Fruit fly (Drosophila melanogaster): Measurements from ENCODE around the gene CG44362.

CG44362 gene

DNA sequence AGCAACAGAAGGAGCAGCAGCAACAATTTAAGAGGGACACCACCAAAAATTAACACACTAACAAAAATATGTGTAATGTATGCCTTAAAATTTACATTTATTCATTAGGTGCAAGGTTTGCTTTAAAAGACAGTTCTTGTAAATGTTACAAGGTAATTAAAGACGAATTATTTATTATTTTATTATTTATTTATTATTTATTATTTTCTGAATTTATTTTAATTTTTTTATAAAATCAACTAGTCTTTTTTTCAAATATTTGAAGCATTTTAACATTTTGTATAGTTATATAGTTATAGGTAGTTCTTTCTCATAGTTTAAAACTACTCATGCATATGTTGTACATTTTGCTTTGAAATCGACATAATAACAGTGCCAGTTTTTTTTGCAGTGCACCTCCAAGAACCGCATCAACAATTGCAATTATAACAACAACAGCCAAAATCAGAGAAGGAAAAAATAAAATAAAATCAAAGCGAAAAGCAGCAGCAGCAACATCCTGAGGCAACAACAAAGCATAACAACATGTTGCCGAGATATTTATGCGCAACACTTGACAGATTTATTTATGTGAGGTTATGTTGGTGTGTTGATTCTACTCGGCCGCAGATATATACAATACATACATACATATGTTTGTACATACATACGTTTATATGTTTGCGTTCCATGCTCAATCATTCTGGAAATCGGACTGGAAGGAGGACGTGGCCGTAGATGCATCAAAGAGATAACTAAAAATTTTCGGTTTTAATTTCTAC, 23.3 kb upstream of the CG44362 start:
- no peak for TF ChIP-seq h (optimal IDR thresholded peaks at IDR 0.05)

DNA sequence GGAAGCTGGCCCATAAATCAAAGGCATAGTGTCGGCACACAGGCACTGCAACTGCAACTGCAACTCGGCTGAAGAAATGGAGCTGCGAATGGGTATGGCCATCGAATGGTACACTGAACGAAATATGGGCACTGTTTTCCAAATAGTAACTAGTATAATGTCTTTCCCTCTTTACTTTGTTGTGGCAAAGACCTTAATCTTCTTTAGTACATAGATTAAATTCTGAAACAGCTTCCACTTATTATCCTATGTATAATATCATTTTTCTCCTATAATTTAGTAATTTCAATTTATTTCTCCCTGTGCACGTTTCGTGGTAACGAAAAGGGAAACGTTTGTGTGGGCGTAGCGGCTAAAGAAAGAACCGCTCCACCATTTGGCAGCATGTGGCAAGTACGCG, 22.0 kb upstream of the CG44362 start:
- TF ChIP-seq insv (optimal IDR thresholded peaks at IDR 0.05) (no peak), Sin3A (optimal IDR thresholded peaks at IDR 0.05) (no peak), Myc (optimal IDR thresholded peaks at IDR 0.05) (no peak), psq (optimal IDR thresholded peaks at IDR 0.05) (no peak)

DNA sequence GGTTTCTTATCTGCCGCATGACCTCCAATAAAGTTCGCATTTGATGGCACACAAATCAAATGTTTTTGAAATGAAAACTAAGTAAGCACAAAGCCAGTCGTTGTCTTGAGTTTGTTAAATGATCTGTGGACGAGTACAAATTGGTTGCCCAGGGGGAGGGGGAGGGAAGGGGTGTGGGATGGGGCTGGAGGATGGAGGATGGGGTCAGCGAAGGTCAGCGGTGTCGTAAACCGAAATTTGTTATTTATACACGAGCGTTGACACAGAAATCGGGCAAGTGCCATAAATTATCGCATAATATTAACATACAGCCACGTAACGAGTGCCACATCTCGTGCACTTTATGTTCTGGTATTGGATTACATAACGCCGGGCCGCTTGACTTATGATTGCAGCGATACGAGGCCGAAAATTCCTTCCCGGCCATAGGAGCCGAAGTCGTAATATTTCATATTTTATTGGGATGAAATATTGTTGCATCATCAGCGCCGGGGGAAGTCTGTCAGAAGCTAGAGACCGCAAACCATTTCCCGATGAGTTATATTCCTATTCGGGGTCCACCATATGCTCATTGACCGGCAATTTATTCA, 21.0 kb upstream of the CG44362 start:
- TF ChIP-seq insv (optimal IDR thresholded peaks at IDR 0.05) (no peak), h (optimal IDR thresholded peaks at IDR 0.05) (no peak), ttk (optimal IDR thresholded peaks at IDR 0.05) (no peak), Sin3A (optimal IDR thresholded peaks at IDR 0.05) (no peak), Myc (optimal IDR thresholded peaks at IDR 0.05) (no peak), psq (optimal IDR thresholded peaks at IDR 0.05) (no peak)

DNA sequence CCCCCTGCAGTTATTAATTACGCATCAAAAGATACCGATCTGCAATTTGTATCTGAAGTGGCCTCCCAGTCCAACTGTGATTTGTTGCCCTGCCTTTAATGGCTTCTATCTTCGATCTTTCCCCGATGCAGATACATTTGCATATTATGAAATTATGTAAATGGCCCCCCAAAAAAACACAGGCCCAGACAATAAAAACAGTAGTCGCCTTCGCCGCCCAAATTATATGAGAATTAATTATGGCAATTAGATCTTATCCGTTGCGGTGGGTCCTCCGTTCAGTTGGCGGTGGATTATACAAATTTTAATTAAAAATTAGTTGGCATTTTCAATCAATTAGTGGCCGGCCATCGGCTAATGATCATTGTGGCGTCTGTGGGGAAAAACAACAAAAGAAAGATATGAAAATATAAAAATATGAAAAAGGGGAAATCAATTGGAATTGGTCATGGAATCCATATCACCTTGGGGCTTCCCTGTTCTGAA, 18.9 kb upstream of the CG44362 start:
- no peak for TF ChIP-seq h (optimal IDR thresholded peaks at IDR 0.05)
- no peak for TF ChIP-seq insv (optimal IDR thresholded peaks at IDR 0.05)
- no peak for TF ChIP-seq Sin3A (optimal IDR thresholded peaks at IDR 0.05)
- TF ChIP-seq Myc (optimal IDR thresholded peaks at IDR 0.05): no peak
- TF ChIP-seq psq (optimal IDR thresholded peaks at IDR 0.05): no peak
- TF ChIP-seq ttk (optimal IDR thresholded peaks at IDR 0.05): no peak

DNA sequence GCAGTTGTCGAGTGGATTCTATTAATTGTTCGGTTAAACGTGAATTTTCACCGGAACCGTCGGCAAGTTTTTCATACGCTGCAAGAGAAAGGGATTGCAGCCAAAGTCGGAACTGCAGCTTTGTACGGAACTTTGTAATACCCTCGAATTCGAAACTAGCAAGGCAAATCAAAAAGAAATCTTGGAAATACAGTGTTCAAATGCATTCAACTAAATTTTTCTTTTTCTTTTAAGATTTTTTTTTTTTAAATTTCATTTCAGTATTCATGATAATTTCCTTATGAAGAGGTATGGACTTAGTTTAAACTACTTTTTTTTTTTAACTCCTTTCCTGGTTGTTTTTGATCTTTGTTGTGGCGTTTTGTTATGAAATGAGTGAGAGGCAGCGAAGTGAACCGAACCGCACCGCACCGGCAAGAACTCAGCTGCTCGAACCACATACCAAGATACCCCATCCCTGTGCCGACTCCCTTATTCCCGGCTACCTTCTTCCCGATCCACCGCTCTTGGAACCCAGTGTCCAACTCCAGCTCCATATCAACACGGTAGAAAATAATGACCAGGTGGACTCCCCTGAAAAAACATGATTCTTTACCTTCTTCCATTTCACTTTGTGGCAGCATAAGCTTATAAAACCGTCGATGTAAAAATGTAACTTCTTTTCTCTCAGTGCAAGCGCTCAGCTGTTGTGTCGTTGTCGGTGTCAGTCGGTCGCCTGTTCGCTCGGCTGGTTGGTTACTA, 17.5 kb upstream of the CG44362 start:
- TF ChIP-seq ttk (optimal IDR thresholded peaks at IDR 0.05): no peak
- no peak for TF ChIP-seq insv (optimal IDR thresholded peaks at IDR 0.05)
- no peak for TF ChIP-seq h (optimal IDR thresholded peaks at IDR 0.05)
- TF ChIP-seq psq (optimal IDR thresholded peaks at IDR 0.05): no peak
- TF ChIP-seq Sin3A (optimal IDR thresholded peaks at IDR 0.05): no peak
- TF ChIP-seq Myc (optimal IDR thresholded peaks at IDR 0.05): no peak

DNA sequence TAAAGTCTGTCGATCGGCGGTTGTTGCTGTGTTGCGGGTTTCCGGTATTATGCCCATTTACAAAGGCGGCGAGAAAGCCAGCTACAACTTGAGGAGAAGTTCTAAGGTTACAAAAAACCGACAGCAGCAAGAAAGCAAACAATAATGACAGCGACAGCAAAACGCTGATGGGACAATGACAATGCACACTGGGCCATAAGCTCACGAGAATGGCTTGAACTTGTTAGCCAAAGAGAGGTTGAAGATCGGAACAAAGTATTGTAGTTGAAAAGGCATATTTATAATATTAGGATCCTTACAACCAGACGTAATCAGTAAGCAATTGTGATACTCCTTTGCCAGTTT, 16.9 kb upstream of the CG44362 start:
- TF ChIP-seq insv (optimal IDR thresholded peaks at IDR 0.05) (no peak), Myc (optimal IDR thresholded peaks at IDR 0.05) (no peak), h (optimal IDR thresholded peaks at IDR 0.05) (no peak), ttk (optimal IDR thresholded peaks at IDR 0.05) (no peak)

DNA sequence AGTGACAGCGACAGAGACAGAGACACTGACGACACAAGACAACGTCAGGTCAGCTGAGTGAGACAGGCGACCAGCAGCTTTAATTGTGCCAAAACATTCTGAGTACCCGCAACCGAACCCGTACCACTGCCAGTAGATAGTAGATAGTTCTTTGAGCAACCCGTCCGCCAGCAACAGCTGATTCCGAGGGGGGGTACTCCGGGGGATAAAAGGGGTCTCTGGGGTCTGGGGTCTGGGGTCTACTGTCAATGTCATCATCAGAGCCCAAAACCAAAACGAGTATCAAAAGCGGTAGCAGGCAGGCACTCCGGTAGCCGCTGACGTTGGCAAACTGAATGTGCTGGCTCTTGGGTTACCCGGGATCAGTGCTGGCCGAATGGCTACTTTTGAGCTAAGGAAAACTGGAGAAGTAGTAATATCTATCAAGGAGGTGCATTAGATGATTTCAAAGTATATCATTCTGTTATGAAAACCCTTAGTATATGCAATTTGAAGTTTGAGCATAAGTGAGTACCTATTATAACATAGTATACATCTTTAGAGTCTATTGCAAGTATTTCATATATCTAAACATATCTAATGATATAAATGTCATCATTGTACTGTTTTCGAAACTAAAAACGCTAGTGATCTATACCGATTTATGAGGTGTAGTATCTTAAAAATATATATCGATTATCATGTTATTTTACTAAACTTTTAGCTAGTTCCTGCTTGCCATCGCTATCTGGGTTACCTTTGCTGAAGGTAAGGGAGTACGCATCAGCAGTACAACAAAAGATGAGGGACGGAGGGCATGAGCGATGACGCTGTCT, 16.0 kb upstream of the CG44362 start:
- TF ChIP-seq h (optimal IDR thresholded peaks at IDR 0.05) (no peak), Myc (optimal IDR thresholded peaks at IDR 0.05) (no peak), psq (optimal IDR thresholded peaks at IDR 0.05) (no peak), Sin3A (optimal IDR thresholded peaks at IDR 0.05) (no peak), insv (optimal IDR thresholded peaks at IDR 0.05) (no peak), ttk (optimal IDR thresholded peaks at IDR 0.05) (no peak)

DNA sequence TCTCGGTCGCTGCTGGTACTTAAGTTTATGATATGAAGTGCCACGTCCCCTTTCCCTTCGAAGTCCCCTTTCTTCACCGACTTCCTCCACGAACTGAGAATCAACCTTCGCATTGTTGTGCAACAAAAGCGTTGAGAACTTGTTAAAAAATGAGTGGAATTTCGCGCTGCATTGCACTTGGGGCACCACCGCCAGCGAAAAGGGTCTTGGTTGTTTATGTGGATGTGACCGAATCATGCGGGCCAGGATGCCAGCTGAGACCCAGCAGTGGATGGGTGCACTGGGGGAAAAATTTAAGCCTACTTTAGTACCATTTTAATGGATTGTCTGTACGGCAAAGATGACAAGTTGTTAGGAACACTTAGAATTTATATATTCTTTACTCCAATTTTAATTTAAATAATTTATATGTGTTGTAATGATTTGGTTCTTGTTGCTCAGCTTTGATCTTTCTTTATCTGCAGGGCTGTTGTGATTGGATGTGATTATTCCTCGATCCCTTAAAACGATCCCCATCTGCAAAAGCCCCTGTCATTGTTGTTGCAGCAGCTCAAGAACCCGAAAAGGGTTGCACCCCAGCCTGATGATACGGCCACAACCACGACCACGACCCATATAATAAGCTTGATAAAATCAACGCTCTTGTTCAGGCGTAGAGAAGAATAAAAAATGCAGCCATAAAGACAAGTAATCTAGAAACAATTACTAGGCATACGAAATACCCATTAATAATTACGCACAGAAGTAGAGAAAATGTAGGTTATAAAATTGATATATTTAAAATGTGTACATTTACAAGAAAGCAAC, 15.2 kb upstream of the CG44362 start:
- TF ChIP-seq Sin3A (optimal IDR thresholded peaks at IDR 0.05) (no peak), h (optimal IDR thresholded peaks at IDR 0.05) (no peak), insv (optimal IDR thresholded peaks at IDR 0.05) (no peak), psq (optimal IDR thresholded peaks at IDR 0.05) (no peak), Myc (optimal IDR thresholded peaks at IDR 0.05) (no peak), ttk (optimal IDR thresholded peaks at IDR 0.05) (no peak)

DNA sequence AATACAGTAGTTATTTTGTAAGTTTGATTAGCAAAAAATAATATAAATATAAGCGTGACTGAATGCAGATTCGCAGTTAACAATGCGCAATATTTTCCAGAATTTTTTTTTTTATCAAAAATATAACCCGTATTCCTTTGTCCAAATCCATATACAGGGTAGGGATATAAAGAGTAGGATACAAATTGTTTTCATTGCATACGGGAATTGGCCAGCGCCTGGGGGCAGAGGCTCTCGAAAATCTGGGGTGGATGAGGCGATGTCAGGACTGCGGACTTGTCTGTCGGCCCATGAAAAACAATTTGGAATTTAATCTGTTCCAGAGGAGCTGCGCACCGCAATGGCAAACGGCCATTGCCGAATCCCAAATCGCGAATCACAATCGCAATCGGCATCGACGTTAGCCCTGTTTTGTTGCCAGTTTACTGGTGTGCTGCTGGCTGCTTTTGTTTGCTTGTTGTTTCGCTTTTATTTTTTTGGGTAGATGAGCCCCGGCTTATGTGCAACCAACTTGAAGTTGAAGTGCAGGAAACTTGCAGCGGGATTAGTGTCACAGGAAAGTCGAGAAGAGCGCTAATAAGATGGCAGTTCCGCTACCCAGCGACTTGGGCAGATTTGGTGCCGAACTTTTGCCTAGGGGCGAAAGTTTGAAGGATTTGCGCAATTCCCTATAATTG, 14.5 kb upstream of the CG44362 start:
- TF ChIP-seq Myc (optimal IDR thresholded peaks at IDR 0.05) (no peak), Sin3A (optimal IDR thresholded peaks at IDR 0.05) (no peak), ttk (optimal IDR thresholded peaks at IDR 0.05) (no peak), psq (optimal IDR thresholded peaks at IDR 0.05) (no peak), h (optimal IDR thresholded peaks at IDR 0.05) (no peak), insv (optimal IDR thresholded peaks at IDR 0.05) (no peak)

DNA sequence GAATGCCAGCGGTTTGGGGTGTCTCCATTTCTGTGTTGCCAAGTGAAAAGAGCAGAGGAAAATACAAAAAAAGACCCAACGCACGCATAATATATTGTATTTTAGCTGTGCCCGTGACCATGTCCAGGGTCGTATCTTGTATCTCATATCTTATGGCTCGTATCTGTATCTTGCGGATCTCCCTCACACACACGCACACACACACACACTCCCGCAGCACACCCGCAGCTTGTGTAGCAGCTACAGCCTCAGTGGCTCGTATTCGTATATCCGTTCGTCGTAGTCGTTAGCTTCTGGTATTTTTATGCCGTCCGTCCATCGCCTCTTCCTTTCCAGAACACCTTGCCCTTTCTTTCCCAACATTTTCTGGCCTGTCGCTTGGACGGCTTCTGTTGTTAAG, 13.1 kb upstream of the CG44362 start:
- TF ChIP-seq Sin3A (optimal IDR thresholded peaks at IDR 0.05) (no peak), insv (optimal IDR thresholded peaks at IDR 0.05) (no peak), h (optimal IDR thresholded peaks at IDR 0.05) (no peak), Myc (optimal IDR thresholded peaks at IDR 0.05) (no peak), ttk (optimal IDR thresholded peaks at IDR 0.05) (no peak), psq (optimal IDR thresholded peaks at IDR 0.05) (no peak)

Data from Kc167 (cell line).